Fruit fly (Drosophila melanogaster) whole organism, pupa: ENCODE results near the gene lectin-33A.

Source experiments
- CG10348 ChIP-seq: fragments of 200-800 bp; sonication (Bioruptor generic); IDR thresholded peaks from 2 replicates; pipeline ENCODE4 v1.3.6; 2022; ENCODE audit warnings: missing biosample characterization, missing genetic modification characterization
- CG12605 ChIP-seq: fragments of 200-800 bp; sonication (Bioruptor generic); IDR thresholded peaks from 2 replicates; pipeline ENCODE4 v1.3.6; 2022; ENCODE audit warnings: missing biosample characterization, missing genetic modification characterization
- CG13204 ChIP-seq: fragments of 200-800 bp; sonication (Bioruptor generic); optimal IDR thresholded peaks from 2 replicates; lab custom pipeline; 2018; ENCODE audit warnings: missing biosample characterization, mild to moderate bottlenecking, missing genetic modification characterization, moderate library complexity
- CG14655 ChIP-seq: fragments of 200-800 bp; sonication (Bioruptor generic); optimal IDR thresholded peaks from 3 replicates; lab custom pipeline; 2017; ENCODE audit warnings: mild to moderate bottlenecking, missing biosample characterization, missing genetic modification reagents, missing genetic modification characterization
- CG15710 ChIP-seq: fragments of 200-800 bp; sonication (Bioruptor generic); optimal IDR thresholded peaks from 2 replicates; lab custom pipeline; 2018; ENCODE audit warnings: missing biosample characterization, mild to moderate bottlenecking, missing genetic modification characterization, moderate library complexity
- CG17806 ChIP-seq: fragments of 200-800 bp; sonication (Bioruptor generic); optimal IDR thresholded peaks from 2 replicates; lab custom pipeline; 2018; ENCODE audit warnings: missing biosample characterization, mild to moderate bottlenecking, missing genetic modification characterization, moderate library complexity
- CG32121 ChIP-seq: fragments of 200-800 bp; sonication (Bioruptor generic); IDR thresholded peaks from 2 replicates; pipeline ENCODE4 v1.3.6; 2022; ENCODE audit warnings: missing biosample characterization, missing genetic modification characterization
- CG34367 ChIP-seq: fragments of 200-800 bp; sonication (Bioruptor generic); optimal IDR thresholded peaks from 2 replicates; lab custom pipeline; 2018; ENCODE audit warnings: missing biosample characterization, mild to moderate bottlenecking, missing genetic modification characterization
- CG4496 ChIP-seq: fragments of 200-800 bp; sonication (Bioruptor generic); IDR thresholded peaks from 3 replicates; pipeline ENCODE4 v1.3.6; 2022; ENCODE audit warnings: missing biosample characterization, missing genetic modification characterization
- CG8159 ChIP-seq: fragments of 200-800 bp; sonication (Bioruptor generic); optimal IDR thresholded peaks from 3 replicates; lab custom pipeline; 2018; ENCODE audit warnings: missing biosample characterization, mild to moderate bottlenecking, missing genetic modification characterization, moderate library complexity
- CG8301 ChIP-seq: fragments of 200-800 bp; sonication (Bioruptor generic); optimal IDR thresholded peaks from 2 replicates; lab custom pipeline; 2018; ENCODE audit warnings: missing biosample characterization, mild to moderate bottlenecking, missing genetic modification characterization
- CG9948 ChIP-seq: fragments of 200-800 bp; sonication (Bioruptor generic); optimal IDR thresholded peaks from 2 replicates; lab custom pipeline; 2018; ENCODE audit warnings: missing biosample characterization, mild to moderate bottlenecking, missing genetic modification characterization, moderate library complexity
- D1 ChIP-seq: fragments of 200-800 bp; sonication (Bioruptor generic); optimal IDR thresholded peaks from 2 replicates; lab custom pipeline; 2018; ENCODE audit warnings: missing biosample characterization, mild to moderate bottlenecking, missing genetic modification characterization, moderate library complexity
- EcR ChIP-seq: fragments of 200-800 bp; sonication (Bioruptor generic); optimal IDR thresholded peaks from 3 replicates; lab custom pipeline; 2019; ENCODE audit warnings: missing biosample characterization, missing genetic modification characterization, mild to moderate bottlenecking, moderate library complexity, missing genetic modification reagents
- Ets98B ChIP-seq: fragments of 200-800 bp; sonication (Bioruptor generic); IDR thresholded peaks from 2 replicates; pipeline ENCODE4 v1.3.6; 2022; ENCODE audit warnings: missing biosample characterization, missing genetic modification characterization
- Pif1A ChIP-seq: fragments of 200-800 bp; sonication (Bioruptor generic); optimal IDR thresholded peaks from 3 replicates; lab custom pipeline; 2016; ENCODE audit warnings: missing biosample characterization, missing genetic modification characterization
- Pif1B ChIP-seq: fragments of 200-800 bp; sonication (Bioruptor generic); optimal IDR thresholded peaks from 3 replicates; lab custom pipeline; 2016; ENCODE audit warnings: missing biosample characterization, missing genetic modification characterization
- Snoo ChIP-seq: fragments of 200-800 bp; sonication (Bioruptor generic); optimal IDR thresholded peaks from 3 replicates; lab custom pipeline; 2017; ENCODE audit warnings: missing biosample characterization, mild to moderate bottlenecking, missing genetic modification characterization, inconsistent platforms
- fd96Ca ChIP-seq: fragments of 200-800 bp; sonication (Bioruptor generic); IDR thresholded peaks from 3 replicates; pipeline ENCODE4 v1.3.6; 2022; ENCODE audit warnings: missing biosample characterization, missing genetic modification characterization
- gl ChIP-seq: fragments of 200-800 bp; sonication (Bioruptor generic); optimal IDR thresholded peaks from 2 replicates; lab custom pipeline; 2018; ENCODE audit warnings: missing biosample characterization, mild to moderate bottlenecking, missing genetic modification characterization
- rn ChIP-seq: fragments of 200-800 bp; sonication (Bioruptor generic); IDR thresholded peaks from 2 replicates; pipeline ENCODE4 v1.3.6; 2022; ENCODE audit warnings: missing biosample characterization, missing genetic modification characterization

The lectin-33A gene

dm6 chr2L:11023875-11024274 lies 22.0 kb downstream of the lectin-33A start:
- TF ChIP-seq CG13204 (GFP tag; lab: Kevin White, UChicago): no peak
- no peak for TF ChIP-seq fd96Ca
- TF ChIP-seq CG10348: no peak
- no peak for TF ChIP-seq CG32121 (GFP tag; lab: Robert Waterston, UW)
- TF ChIP-seq CG9948 (tag; lab: Kevin White, UChicago): no peak
- TF ChIP-seq Pif1A (GFP tag; lab: Kevin White, UChicago): no peak
- no peak for TF ChIP-seq Snoo (tag; lab: Kevin White, UChicago)
- TF ChIP-seq EcR (GFP tag; lab: Kevin White, UChicago): no peak
- no peak for TF ChIP-seq CG17806 (tag; lab: Kevin White, UChicago)
- no peak for TF ChIP-seq gl
- TF ChIP-seq CG4496: no peak
- no peak for TF ChIP-seq CG8301 (tag; lab: Kevin White, UChicago)
- TF ChIP-seq rn (GFP tag; lab: Robert Waterston, UW): no peak
- TF ChIP-seq CG14655 (GFP tag; lab: Kevin White, UChicago): no peak
- TF ChIP-seq CG34367: no peak
- TF ChIP-seq CG12605 (GFP tag; lab: Robert Waterston, UW): no peak
- TF ChIP-seq CG8159: no peak
- no peak for TF ChIP-seq Pif1B (GFP tag; lab: Kevin White, UChicago)
- no peak for TF ChIP-seq Ets98B (GFP tag; lab: Robert Waterston, UW)

dm6 chr2L:11027213-11027612 lies 25.3 kb downstream of the lectin-33A start:
- no peak for TF ChIP-seq CG8301 (tag; lab: Kevin White, UChicago)
- peak; percentile 84 for TF ChIP-seq EcR (GFP tag; lab: Kevin White, UChicago)
- TF ChIP-seq gl: peak; percentile 53
- TF ChIP-seq, all 21 proteins: peak for 2

dm6 chr2L:11027825-11028496 lies 26.1 kb downstream of the lectin-33A start:
- TF ChIP-seq EcR (GFP tag; lab: Kevin White, UChicago) (peak; percentile 92), CG32121 (GFP tag; lab: Robert Waterston, UW) (no peak)

dm6 chr2L:11032285-11032970 lies 30.6 kb downstream of the lectin-33A start:
- TF ChIP-seq fd96Ca: peak; percentile 16; the same call in 1 of the 3 replicates
- no peak for TF ChIP-seq CG34367
- no peak for TF ChIP-seq CG8159
- no peak for TF ChIP-seq CG10348
- no peak for TF ChIP-seq EcR (GFP tag; lab: Kevin White, UChicago)
- no peak for TF ChIP-seq CG15710 (tag; lab: Kevin White, UChicago)
- peak; percentile 21 for TF ChIP-seq CG32121 (GFP tag; lab: Robert Waterston, UW)
- peak; percentile 38 for TF ChIP-seq gl
- no peak for TF ChIP-seq Pif1B (GFP tag; lab: Kevin White, UChicago)
- TF ChIP-seq CG13204 (GFP tag; lab: Kevin White, UChicago): peak; percentile 74
- peak; percentile 36 for TF ChIP-seq Pif1A (GFP tag; lab: Kevin White, UChicago)
- TF ChIP-seq CG17806 (tag; lab: Kevin White, UChicago): no peak
- peak; percentile 60; the same call in 1 of the 2 replicates for TF ChIP-seq Ets98B (GFP tag; lab: Robert Waterston, UW)
- TF ChIP-seq CG9948 (tag; lab: Kevin White, UChicago): peak; percentile 6
- TF ChIP-seq CG12605 (GFP tag; lab: Robert Waterston, UW): peak; percentile 88
- peak; percentile 21; the same call in 1 of the 2 replicates for TF ChIP-seq rn (GFP tag; lab: Robert Waterston, UW)
- peak; percentile 74; the same call in 2 of the 3 replicates for TF ChIP-seq CG4496
- peak; percentile 58 for TF ChIP-seq CG14655 (GFP tag; lab: Kevin White, UChicago)
- no peak for TF ChIP-seq D1 (tag; lab: Kevin White, UChicago)
- TF ChIP-seq Snoo (tag; lab: Kevin White, UChicago): no peak
- no peak for TF ChIP-seq CG8301 (tag; lab: Kevin White, UChicago)

dm6 chr2L:11034495-11034894 lies 32.6 kb downstream of the lectin-33A start, which contains the start of gene CG18666:
TSS of gene CG18666 (plus strand) at chr2L:11034795.
- TF ChIP-seq CG34367: no peak
- no peak for TF ChIP-seq CG32121 (GFP tag; lab: Robert Waterston, UW)
- TF ChIP-seq CG4496: no peak
- TF ChIP-seq CG9948 (tag; lab: Kevin White, UChicago): no peak
- TF ChIP-seq CG17806 (tag; lab: Kevin White, UChicago): no peak
- no peak for TF ChIP-seq CG8159
- no peak for TF ChIP-seq EcR (GFP tag; lab: Kevin White, UChicago)
- TF ChIP-seq rn (GFP tag; lab: Robert Waterston, UW): no peak
- no peak for TF ChIP-seq CG14655 (GFP tag; lab: Kevin White, UChicago)
- TF ChIP-seq Snoo (tag; lab: Kevin White, UChicago): no peak
- no peak for TF ChIP-seq fd96Ca
